Fruit fly (Drosophila melanogaster): ENCODE results near the gene CG2061.

- TF ChIP-seq CG10348 (GFP tag; IDR thresholded peaks at IDR 0.05) = no peak
- TF ChIP-seq CG15710 (tag; optimal IDR thresholded peaks at IDR 0.05) = no peak
- no peak for TF ChIP-seq Pif1B (GFP tag; optimal IDR thresholded peaks at IDR 0.05)
- no peak for TF ChIP-seq CG12605 (GFP tag; IDR thresholded peaks at IDR 0.05)
- TF ChIP-seq rn (GFP tag; IDR thresholded peaks at IDR 0.05) = no peak
Measured at dm6 chrX:11137566-11138186, 45.4 kb downstream of the CG2061 start, which contains the start of gene CDK2AP1.
